Worm (Caenorhabditis elegans): ENCODE measurements around the gene orai-1.

The orai-1 gene

ce11 chrIII:646454-646853, at the start of gene orai-1:
Gene orai-1 (plus strand): TSS chrIII:646754.
- TF ChIP-seq him-1 (tag; optimal IDR thresholded peaks at IDR 0.05), result no peak
- TF ChIP-seq dao-5 (tag; optimal IDR thresholded peaks at IDR 0.05), result no peak
- no peak for TF ChIP-seq W03F9.2 (tag; optimal IDR thresholded peaks at IDR 0.05)

DNA sequence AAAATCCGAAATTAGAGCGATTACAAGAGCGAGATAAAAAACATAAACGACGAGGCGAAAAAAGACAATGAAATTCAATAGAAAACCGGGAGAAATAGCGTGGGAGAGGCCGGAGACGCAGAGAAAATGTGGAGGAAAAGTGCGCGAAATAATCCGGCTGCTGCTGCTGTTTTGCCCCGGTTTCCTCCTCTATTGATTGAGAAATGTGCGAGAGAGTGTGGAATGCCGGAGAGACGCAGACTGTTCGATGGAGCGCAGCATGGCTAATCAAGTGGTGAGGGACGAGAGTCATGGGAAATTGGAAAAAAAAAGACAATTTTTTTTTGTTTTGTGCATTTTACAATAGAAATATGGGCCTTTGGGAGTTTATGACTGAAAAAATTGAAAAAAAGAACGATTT, 48.4 kb upstream of the orai-1 start:
- TF ChIP-seq dao-5 (tag; optimal IDR thresholded peaks at IDR 0.05) (no peak), W03F9.2 (tag; optimal IDR thresholded peaks at IDR 0.05) (peak; percentile 42)

DNA sequence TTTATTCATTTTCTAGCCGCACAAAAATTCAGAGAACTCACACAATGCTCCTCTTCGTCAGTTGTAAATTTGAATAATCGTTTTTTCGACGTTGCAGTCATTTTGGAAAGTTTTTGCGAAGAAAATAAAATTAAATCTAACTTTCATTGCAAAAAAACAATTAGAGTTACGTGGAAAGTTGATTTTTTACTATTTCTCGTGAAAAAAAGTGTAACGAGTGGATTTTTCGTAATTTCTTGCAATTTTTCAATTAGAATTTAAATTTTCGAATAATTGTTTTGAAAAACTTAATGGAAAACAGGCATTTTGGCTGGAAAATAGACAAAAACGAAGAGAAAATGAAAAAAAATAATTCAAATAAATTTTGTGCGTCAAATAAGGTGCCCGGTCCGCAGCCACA, 47.9 kb upstream of the orai-1 start, which contains the start of gene Y55B1AR.2:
Gene Y55B1AR.2 (minus strand): TSS at position 101 of the 400 bp plus-strand sequence.
- TF ChIP-seq him-1 (tag; optimal IDR thresholded peaks at IDR 0.05), result no peak

DNA sequence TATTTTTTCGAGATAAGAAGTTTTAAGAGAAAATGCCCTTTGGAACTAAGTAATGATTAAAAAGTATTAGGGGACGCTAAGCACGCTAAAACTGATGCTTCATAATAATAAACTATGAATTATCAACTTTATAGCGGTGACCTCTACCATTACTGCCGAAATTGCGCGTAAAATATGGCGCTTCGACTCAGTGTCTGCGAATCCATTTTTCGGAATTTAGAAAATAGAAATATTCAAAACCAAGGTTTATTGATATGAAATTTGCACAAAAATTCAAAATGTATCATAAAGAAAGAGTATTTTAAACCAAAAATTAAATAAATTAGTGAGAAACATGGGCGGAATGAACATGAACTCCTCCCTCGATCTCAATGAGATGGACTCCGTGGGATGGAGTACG, 47.3 kb upstream of the orai-1 start:
- no peak for TF ChIP-seq W03F9.2 (tag; optimal IDR thresholded peaks at IDR 0.05)

DNA sequence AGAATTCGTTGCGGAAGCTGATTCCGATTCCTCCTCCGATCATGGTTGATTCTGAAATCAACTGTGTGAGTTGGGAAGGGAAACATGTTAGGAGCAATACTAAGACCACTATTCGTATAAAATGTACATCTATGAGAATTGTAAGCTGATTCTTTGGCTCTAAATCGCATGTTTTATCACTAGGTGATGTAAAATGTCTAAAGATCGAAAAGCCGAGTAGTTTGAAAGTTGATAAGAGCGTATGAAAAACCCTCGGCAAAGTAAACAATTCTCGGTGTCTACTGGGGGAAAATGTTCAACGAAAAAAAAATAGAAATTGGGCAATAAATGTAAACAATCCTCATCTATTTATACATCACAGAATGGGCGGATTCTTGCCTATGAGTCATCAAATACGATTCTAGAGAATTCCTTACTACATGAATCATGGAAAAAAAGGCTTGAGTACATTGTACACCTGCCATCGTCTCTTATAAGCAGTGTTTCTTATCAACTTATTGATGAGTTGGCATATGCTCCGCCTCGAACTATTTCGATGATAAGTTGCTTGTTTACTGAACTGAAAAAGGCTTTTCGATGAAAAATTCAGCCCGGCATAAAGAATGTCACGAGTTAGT, 46.1 kb upstream of the orai-1 start, which contains the start of gene lec-6:
Gene lec-6 (minus strand): TSS at position 51 of the 617 bp plus-strand sequence.
- TF ChIP-seq W03F9.2 (tag; optimal IDR thresholded peaks at IDR 0.05), result no peak
- TF ChIP-seq dao-5 (tag; optimal IDR thresholded peaks at IDR 0.05), result no peak
- TF ChIP-seq him-1 (tag; optimal IDR thresholded peaks at IDR 0.05), result no peak

- TF ChIP-seq him-1 (tag; optimal IDR thresholded peaks at IDR 0.05) (no peak), W03F9.2 (tag; optimal IDR thresholded peaks at IDR 0.05) (no peak), dao-5 (tag; optimal IDR thresholded peaks at IDR 0.05) (no peak)
Measured at ce11 chrIII:605415-606054, 41.0 kb upstream of the orai-1 start, which contains the start of the genes Y55B1AR.4 and ttr-7. Gene Y55B1AR.4 (minus strand): TSS chrIII:605515. Gene ttr-7 (plus strand): TSS chrIII:606004.

- no peak for TF ChIP-seq dao-5 (tag; optimal IDR thresholded peaks at IDR 0.05)
- TF ChIP-seq him-1 (tag; optimal IDR thresholded peaks at IDR 0.05), result no peak
- TF ChIP-seq W03F9.2 (tag; optimal IDR thresholded peaks at IDR 0.05), result no peak
Measured at ce11 chrIII:609549-609948, 37.0 kb upstream of the orai-1 start, which contains the start of gene best-17. Gene best-17 (minus strand): TSS chrIII:609649.

ce11 chrIII:611900-612299, 34.7 kb upstream of the orai-1 start:
- TF ChIP-seq him-1 (tag; optimal IDR thresholded peaks at IDR 0.05) (no peak), dao-5 (tag; optimal IDR thresholded peaks at IDR 0.05) (no peak), W03F9.2 (tag; optimal IDR thresholded peaks at IDR 0.05) (no peak)

DNA sequence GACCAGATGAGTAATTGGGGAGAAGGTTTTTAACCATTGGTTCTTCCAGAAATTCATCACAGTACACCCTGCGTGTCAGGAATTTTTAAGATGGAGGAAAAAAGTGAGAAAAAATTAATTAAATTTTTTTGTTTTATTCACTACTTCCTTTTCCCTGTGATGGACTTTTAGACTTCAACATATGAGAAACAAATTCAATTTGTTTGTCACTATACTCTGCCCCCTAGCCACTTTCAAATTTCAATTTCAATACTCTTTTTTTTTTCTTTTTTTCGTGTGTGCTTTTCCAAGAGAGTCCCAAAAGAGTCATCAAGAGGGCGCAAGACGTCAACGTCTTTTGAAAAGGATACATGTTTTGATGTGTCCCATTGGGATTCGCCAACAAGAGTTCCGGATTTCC, 33.8 kb upstream of the orai-1 start:
- no peak for TF ChIP-seq him-1 (tag; optimal IDR thresholded peaks at IDR 0.05)

ce11 chrIII:614447-614846, 32.1 kb upstream of the orai-1 start, which contains the start of gene T19C3.3:
Gene T19C3.3 (minus strand): TSS chrIII:614547.
- TF ChIP-seq dao-5 (tag; optimal IDR thresholded peaks at IDR 0.05) (no peak), W03F9.2 (tag; optimal IDR thresholded peaks at IDR 0.05) (no peak), him-1 (tag; optimal IDR thresholded peaks at IDR 0.05) (no peak)

DNA sequence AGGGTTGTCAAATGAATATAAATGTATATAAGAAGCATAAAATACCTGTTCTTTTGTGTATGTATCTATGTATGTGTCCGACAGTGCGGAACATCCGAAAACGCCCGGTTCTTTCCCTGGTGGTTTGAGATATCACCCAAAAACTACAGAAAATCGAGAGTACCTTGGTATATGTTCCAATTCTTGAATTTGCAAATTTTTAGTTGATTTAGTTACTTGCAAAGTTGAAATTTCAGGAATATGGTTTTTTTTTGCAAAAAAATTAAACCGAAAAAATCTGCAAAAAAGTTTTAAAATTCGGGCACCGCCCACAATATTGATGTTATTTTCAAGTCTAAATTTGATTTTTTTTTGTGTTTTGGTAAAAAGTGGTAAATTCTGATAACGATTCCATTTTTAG, 29.1 kb upstream of the orai-1 start, which contains the start of gene T19C3.2:
Gene T19C3.2 (minus strand): TSS at position 101 of the 400 bp plus-strand sequence.
- no peak for TF ChIP-seq W03F9.2 (tag; optimal IDR thresholded peaks at IDR 0.05)
- TF ChIP-seq dao-5 (tag; optimal IDR thresholded peaks at IDR 0.05), result no peak
- TF ChIP-seq him-1 (tag; optimal IDR thresholded peaks at IDR 0.05), result no peak

DNA sequence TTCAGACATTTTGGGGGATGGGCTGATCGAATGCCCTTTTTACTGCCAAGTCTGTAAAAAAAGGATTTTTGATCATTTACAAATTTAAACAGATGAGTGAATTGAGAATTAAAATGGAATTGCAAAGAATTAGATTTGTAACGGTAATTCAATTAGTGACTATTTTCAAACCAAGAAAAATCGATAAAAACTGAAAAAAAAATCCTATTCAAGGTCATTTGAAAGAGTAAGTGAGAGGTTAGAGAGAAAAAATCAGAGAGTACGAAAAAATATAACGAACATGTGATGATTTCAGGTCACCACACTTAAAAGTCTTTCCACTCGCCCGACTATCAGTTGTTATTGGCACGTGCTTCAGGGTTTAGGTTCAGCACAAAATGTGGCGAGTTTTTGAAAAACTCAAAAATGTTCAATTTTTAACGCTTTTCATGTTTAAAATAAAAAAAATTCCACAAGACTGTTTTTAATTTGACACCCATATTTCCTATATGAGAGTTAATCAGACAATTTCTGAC, 26.3 kb upstream of the orai-1 start, which contains the start of gene T19C3.4:
Gene T19C3.4 (minus strand): TSS at position 51 of the 515 bp plus-strand sequence.
- TF ChIP-seq W03F9.2 (tag; optimal IDR thresholded peaks at IDR 0.05) (no peak), dao-5 (tag; optimal IDR thresholded peaks at IDR 0.05) (no peak), him-1 (tag; optimal IDR thresholded peaks at IDR 0.05) (no peak)

DNA sequence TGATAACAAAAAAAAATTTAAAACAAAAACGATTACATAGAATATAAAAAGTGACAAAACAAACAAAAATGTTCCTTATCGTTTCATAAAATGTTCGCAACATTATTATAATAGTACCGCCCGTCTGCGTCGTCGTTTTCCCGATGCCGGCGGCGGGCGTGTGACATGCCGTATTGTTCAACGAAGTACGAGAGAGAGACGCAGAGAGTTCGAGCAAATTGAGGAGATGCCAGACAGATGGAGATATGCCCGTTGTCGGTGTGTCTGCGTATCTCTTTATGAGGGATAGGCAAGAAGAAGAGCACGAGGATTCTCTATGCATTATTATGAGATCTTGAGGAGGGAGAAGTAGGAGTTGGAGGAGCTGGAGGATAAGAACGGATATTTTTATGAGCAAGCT, 22.8 kb upstream of the orai-1 start:
- peak; percentile 15 for TF ChIP-seq him-1 (tag; optimal IDR thresholded peaks at IDR 0.05)
- peak; percentile 59 for TF ChIP-seq W03F9.2 (tag; optimal IDR thresholded peaks at IDR 0.05)
- TF ChIP-seq dao-5 (tag; optimal IDR thresholded peaks at IDR 0.05), result no peak

DNA sequence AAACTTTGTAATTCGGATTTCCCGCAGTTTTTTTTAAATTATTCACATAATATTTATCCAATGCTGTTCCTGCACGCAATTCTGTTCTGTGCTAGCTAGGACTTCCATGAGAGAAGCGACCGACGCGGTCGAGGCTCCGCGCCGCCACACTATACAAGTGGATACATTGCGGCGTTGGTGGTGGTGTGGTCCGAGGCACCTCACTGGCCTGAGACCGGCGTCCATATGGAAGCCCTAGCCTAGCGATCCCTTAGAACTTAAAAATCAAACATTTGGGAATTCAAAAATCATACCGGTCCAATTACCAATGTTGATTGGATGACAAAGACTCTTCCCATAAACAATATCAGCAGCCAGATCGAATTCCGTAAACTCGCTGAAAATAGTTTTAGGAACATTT, 20.5 kb upstream of the orai-1 start:
- no peak for TF ChIP-seq W03F9.2 (tag; optimal IDR thresholded peaks at IDR 0.05)
- no peak for TF ChIP-seq him-1 (tag; optimal IDR thresholded peaks at IDR 0.05)
- TF ChIP-seq dao-5 (tag; optimal IDR thresholded peaks at IDR 0.05), result no peak

All from whole organism, L4/young adult.